Worm (Caenorhabditis elegans) whole organism, L4 larva: ENCODE data around the gene T25E12.16.

Source experiments
- F49E8.2 ChIP-seq: sonication (generic microtip); optimal IDR thresholded peaks from 2 replicates; lab custom pipeline; 2016; ENCODE audit warnings: missing compliant biosample characterization, mild to moderate bottlenecking, missing genetic modification characterization, borderline replicate concordance
- Y75B8A.6 ChIP-seq: fragments of 200-800 bp; sonication (Bioruptor generic); IDR thresholded peaks from 2 replicates; pipeline ENCODE4 v1.3.6; 2022; ENCODE audit warnings: missing genetic modification reagents, missing genetic modification characterization, missing compliant biosample characterization
- ZK337.2 ChIP-seq: fragments of 200-800 bp; sonication (Bioruptor generic); IDR thresholded peaks from 2 replicates; pipeline ENCODE4 v1.3.6; 2022; ENCODE audit warnings: missing genetic modification reagents, missing genetic modification characterization, missing compliant biosample characterization
- aha-1 ChIP-seq: fragments of 150-350 bp; peaks from one replicate; lab custom pipeline; 2014; ENCODE audit warnings: missing biosample characterization, missing genetic modification characterization
- ama-1 ChIP-seq: fragments of 150-350 bp; optimal IDR thresholded peaks from 2 replicates; lab custom pipeline; 2014; ENCODE audit warnings: inconsistent platforms, mixed read lengths
- attf-4 ChIP-seq: sonication (generic microtip); optimal IDR thresholded peaks from 3 replicates; lab custom pipeline; 2017; ENCODE audit warnings: missing biosample characterization, missing genetic modification characterization
- ceh-20 ChIP-seq: fragments of 200-800 bp; sonication (Bioruptor generic); IDR thresholded peaks from 2 replicates; pipeline ENCODE4 v1.3.6; 2022; ENCODE audit warnings: missing genetic modification reagents, missing genetic modification characterization, missing compliant biosample characterization
- ceh-28 ChIP-seq: fragments of 150-350 bp; optimal IDR thresholded peaks from 2 replicates; lab custom pipeline; 2014; ENCODE audit warnings: missing biosample characterization, missing genetic modification reagents, missing genetic modification characterization
- ces-1 ChIP-seq: fragments of 150-350 bp; sonication (generic microtip); optimal IDR thresholded peaks from 4 replicates; lab custom pipeline; 2014; ENCODE audit warnings: missing biosample characterization, missing genetic modification reagents, missing genetic modification characterization
- daf-12 ChIP-seq: fragments of 150-350 bp; optimal IDR thresholded peaks from 2 replicates; lab custom pipeline; 2014; ENCODE audit warnings: missing biosample characterization, missing genetic modification reagents, missing genetic modification characterization
- dmd-8 ChIP-seq: fragments of 200-800 bp; sonication (Bioruptor generic); IDR thresholded peaks from 2 replicates; pipeline ENCODE4 v1.3.6; 2022; ENCODE audit warnings: missing genetic modification characterization, missing compliant biosample characterization
- dpl-1 ChIP-seq: fragments of 150-350 bp; optimal IDR thresholded peaks from 2 replicates; lab custom pipeline; 2014; ENCODE audit warnings: missing biosample characterization, missing genetic modification reagents, missing genetic modification characterization
- fkh-10 ChIP-seq: fragments of 150-350 bp; optimal IDR thresholded peaks from 2 replicates; lab custom pipeline; 2014; ENCODE audit warnings: missing biosample characterization, missing genetic modification reagents, missing genetic modification characterization
- fos-1 ChIP-seq: fragments of 150-350 bp; optimal IDR thresholded peaks from 2 replicates; lab custom pipeline; 2014; ENCODE audit warnings: missing biosample characterization, missing genetic modification characterization
- gei-8 ChIP-seq: fragments of 200-800 bp; sonication (Bioruptor generic); optimal IDR thresholded peaks from 2 replicates; lab custom pipeline; 2018; ENCODE audit warnings: mild to moderate bottlenecking, missing genetic modification characterization, missing compliant biosample characterization
- hlh-11 ChIP-seq: fragments of 200-800 bp; sonication (Bioruptor generic); optimal IDR thresholded peaks from 2 replicates; lab custom pipeline; 2018; ENCODE audit warnings: mild to moderate bottlenecking, missing genetic modification characterization, missing compliant biosample characterization
- hlh-30 ChIP-seq: sonication (generic microtip); optimal IDR thresholded peaks from 2 replicates; lab custom pipeline; 2017; ENCODE audit warnings: antibody characterized with exemption, mild to moderate bottlenecking, missing genetic modification characterization, missing compliant biosample characterization; ENCODE audit not compliant: insufficient read depth
- lin-29 ChIP-seq: fragments of 200-800 bp; sonication (Bioruptor generic); IDR thresholded peaks from 2 replicates; pipeline ENCODE4 v1.3.6; 2022; ENCODE audit warnings: missing genetic modification reagents, missing genetic modification characterization, missing compliant biosample characterization
- mdl-1 ChIP-seq, 2 experiments: fragments of 150-350 bp in 1 of 2; sonication (generic microtip) in 1 of 2; optimal IDR thresholded peaks; 2 replicates each; lab custom pipeline; 2014 to 2017; ENCODE audit warnings: missing biosample characterization in 2 of 2, missing genetic modification characterization in 2 of 2
- mdt-29 ChIP-seq: fragments of 200-800 bp; sonication (Bioruptor generic); IDR thresholded peaks from 2 replicates; pipeline ENCODE4 v1.3.6; 2022; ENCODE audit warnings: missing genetic modification reagents, missing genetic modification characterization, missing compliant biosample characterization
- mxl-3 ChIP-seq: fragments of 200-800 bp; sonication (Bioruptor generic); optimal IDR thresholded peaks from 2 replicates; lab custom pipeline; 2018; ENCODE audit warnings: mild to moderate bottlenecking, missing genetic modification characterization, missing compliant biosample characterization
- nhr-237 ChIP-seq: sonication (generic microtip); optimal IDR thresholded peaks from 2 replicates; lab custom pipeline; 2017; ENCODE audit warnings: missing biosample characterization, missing genetic modification characterization
- nhr-28 ChIP-seq: fragments of 150-350 bp; optimal IDR thresholded peaks from 2 replicates; lab custom pipeline; 2014; ENCODE audit warnings: missing biosample characterization, missing genetic modification characterization
- nhr-6 ChIP-seq: fragments of 150-350 bp; optimal IDR thresholded peaks from 2 replicates; lab custom pipeline; 2014; ENCODE audit warnings: missing biosample characterization, missing genetic modification characterization
- php-3 ChIP-seq: fragments of 200-800 bp; sonication (Bioruptor generic); IDR thresholded peaks from 2 replicates; pipeline ENCODE4 v1.3.6; 2022; ENCODE audit warnings: missing genetic modification reagents, missing genetic modification characterization, missing compliant biosample characterization
- pqm-1 ChIP-seq: sonication (generic microtip); optimal IDR thresholded peaks from 2 replicates; lab custom pipeline; 2017; ENCODE audit warnings: missing biosample characterization, missing genetic modification characterization
- saeg-2 ChIP-seq: fragments of 200-800 bp; sonication (Bioruptor generic); IDR thresholded peaks from 2 replicates; pipeline ENCODE4 v1.3.6; 2022; ENCODE audit warnings: missing genetic modification reagents, missing genetic modification characterization, missing compliant biosample characterization
- spr-1 ChIP-seq: sonication (generic microtip); optimal IDR thresholded peaks from 2 replicates; lab custom pipeline; 2016; ENCODE audit warnings: mild to moderate bottlenecking, missing genetic modification characterization, missing compliant biosample characterization
- spr-3 ChIP-seq: fragments of 200-800 bp; sonication (Bioruptor generic); optimal IDR thresholded peaks from 2 replicates; lab custom pipeline; 2018; ENCODE audit warnings: mild to moderate bottlenecking, missing genetic modification characterization, missing compliant biosample characterization
- unc-62 ChIP-seq, 3 experiments: fragments of 150-350 bp in 1 of 3; sonication (generic microtip); optimal IDR thresholded peaks in 2 of 3; peaks in 1 of 3; 1 replicate in 1 of 3; 2 replicates in 2 of 3; lab custom pipeline; 2014 to 2017; ENCODE audit warnings: missing biosample characterization in 3 of 3, missing genetic modification characterization in 3 of 3, missing genetic modification reagents in 3 of 3, missing genotype in 1 of 3
- zag-1 ChIP-seq: fragments of 150-350 bp; optimal IDR thresholded peaks from 2 replicates; lab custom pipeline; 2014; ENCODE audit warnings: missing biosample characterization, missing genetic modification characterization
- ztf-7 ChIP-seq: fragments of 150-350 bp; optimal IDR thresholded peaks from 2 replicates; lab custom pipeline; 2014; ENCODE audit warnings: missing biosample characterization, missing genetic modification characterization

The T25E12.16 gene

DNA sequence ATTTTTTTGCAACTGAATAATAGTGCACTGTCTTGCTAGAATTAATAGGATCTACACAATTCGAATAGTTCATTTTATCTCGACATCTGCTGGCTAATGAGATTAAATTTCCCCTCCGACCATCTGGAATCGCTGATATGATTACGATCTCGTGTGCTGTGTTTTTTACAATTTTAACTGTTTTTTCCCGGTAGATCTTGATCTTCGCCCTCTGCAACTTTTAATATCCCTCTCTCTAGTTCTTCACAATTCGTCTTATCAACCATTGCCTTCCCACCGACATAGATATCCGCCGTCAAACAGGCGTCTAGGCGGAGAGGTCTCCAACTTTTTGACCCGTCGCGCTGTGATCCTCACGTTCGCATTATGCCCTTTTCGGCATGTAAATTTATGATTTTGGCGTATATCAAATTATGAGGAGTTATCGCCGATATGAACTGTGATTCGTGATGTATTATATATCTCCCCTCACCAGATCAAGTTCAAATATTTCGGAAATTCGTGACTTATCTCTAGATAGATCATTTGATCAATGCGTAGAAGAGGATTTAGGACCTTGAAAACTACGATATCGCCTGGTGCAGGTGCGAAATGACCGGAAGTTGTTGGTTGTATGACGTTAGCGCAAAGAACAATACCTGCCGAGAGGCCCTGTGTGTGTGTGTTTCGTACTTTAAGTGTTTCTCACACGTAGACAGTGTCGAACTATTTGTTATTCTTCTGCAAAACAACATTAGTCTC, 45.1 kb upstream of the T25E12.16 start:
- no peak for TF ChIP-seq attf-4 (tag; lab: Kevin White, UChicago)
- peak; percentile 8 for TF ChIP-seq hlh-30

DNA sequence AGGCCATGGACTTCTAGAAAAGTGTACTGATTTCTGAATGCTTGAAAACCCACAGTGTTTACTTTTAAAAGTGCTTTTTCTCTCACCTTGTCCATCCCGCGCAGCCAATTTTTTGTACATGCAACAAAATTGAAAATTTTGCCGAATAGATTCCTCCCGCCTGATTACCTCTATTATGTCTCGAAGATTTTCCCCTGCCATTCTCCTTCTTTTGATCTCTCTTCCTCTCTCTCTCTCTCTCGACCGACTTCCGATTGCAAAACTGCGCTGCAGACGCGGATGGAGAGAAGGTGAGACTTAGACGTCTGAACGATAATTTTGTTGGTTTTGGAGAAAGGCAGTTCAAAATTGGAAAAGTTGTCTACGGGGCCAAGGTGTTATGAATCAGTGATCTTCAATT, 40.8 kb upstream of the T25E12.16 start:
- no peak for TF ChIP-seq spr-1 (tag; lab: Kevin White, UChicago)
- no peak for TF ChIP-seq dmd-8 (GFP tag; lab: Robert Waterston, UW)
- TF ChIP-seq zag-1: no peak

DNA sequence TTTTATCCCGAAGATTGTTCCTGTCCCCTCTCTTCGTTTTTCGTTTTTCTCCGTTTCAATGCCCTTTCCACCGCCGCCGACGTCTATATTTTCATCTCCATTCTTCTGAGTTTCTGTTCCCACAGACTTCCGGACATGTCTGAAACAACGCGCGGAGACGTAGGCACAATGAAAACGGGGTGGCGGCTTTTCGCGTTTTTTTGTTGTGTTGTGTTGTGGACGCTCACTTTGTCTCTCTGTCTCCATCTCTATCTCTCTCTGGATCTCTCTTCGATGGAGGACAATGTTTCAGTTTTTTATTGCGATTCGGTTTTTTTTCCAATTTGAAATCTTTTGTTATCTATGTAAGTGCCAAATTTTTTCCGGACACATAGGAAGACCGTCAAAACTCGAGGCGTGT, 26.4 kb upstream of the T25E12.16 start:
- peak; percentile 6 for TF ChIP-seq aha-1
- TF ChIP-seq daf-12 (tag; lab: Kevin White, UChicago): no peak

DNA sequence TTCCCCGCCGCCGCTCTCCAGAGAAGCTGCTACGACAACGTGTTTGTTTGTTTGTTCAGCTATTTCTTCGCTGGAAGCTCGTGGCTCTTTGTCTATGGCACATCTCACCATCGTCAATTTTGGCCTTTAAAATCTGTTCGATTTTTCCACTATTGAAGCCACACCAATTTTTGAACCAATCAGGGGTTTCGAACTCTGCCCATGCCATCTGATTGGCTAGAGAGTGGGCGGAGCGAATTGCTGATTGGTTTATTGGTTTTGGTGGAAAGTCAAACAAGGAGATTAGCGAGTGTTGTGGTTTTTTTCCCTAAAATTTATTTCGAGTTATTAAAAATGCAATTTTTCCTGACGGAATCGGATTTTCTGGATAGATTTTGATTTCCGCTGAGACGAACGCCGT, 22.6 kb upstream of the T25E12.16 start:
- TF ChIP-seq gei-8 (no peak), dpl-1 (GFP tag; lab: Kevin White, UChicago) (no peak), F49E8.2 (tag; lab: Kevin White, UChicago) (no peak), mxl-3 (no peak), saeg-2 (GFP tag; lab: Robert Waterston, UW) (no peak), hlh-11 (tag; lab: Kevin White, UChicago) (no peak), spr-3 (GFP tag; lab: Kevin White, UChicago) (no peak), fos-1 (tag; lab: Kevin White, UChicago) (no peak)

DNA sequence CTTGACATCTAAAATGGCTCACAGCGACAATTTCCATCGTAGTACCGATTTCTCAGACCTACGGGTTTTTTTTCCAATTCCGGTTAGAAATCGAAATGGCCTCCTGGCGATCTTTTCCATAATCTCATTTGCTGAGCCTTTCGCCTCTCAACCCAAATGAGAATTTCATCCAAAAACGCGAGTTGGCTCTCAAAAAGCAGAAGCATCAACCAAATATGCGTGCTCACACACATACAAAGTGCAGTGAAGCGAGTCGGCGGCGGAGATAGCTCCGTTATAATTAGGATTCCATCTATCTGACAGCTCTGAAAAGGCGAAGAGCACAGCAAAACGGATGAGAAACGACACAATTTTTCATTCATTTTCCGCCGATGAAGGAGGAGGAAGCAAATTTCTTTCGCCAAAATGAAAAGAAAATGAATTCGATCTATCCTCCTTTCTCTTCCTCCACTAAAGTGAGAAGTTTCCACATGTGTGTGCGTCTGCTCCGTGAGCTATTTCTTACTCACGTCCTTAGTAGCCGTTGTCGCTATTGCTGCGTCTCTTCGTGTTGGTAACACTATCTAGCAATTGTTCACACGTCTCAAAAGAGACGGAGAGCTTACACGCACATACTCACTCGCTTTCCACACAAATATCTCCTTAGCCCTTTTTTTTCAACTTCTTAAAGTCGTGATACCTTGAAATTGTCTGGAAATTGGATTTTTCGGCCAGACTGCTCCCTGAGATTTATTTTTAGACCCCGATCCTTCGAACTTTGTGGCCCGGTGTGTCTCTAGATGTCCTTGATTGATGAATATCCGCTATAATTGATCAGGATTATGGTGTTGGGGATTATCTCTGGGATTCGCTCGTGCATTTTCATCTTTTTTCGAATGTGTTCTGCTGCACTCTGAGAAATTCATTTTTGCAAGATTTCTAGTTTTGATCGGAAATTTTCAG, 18.8 kb upstream of the T25E12.16 start:
- no peak for TF ChIP-seq php-3 (GFP tag; lab: Robert Waterston, UW)
- no peak for TF ChIP-seq ceh-20 (GFP tag; lab: Robert Waterston, UW)
- no peak for TF ChIP-seq mdt-29 (GFP tag; lab: Robert Waterston, UW)
- TF ChIP-seq ceh-28 (tag; lab: Kevin White, UChicago): no peak
- TF ChIP-seq unc-62 (GFP tag; optimal IDR thresholded peaks at IDR 0.05 in 1 of 2; lab: Kevin White, UChicago): peak in 1 of 2 experiments; percentile 97
- TF ChIP-seq unc-62 (tag; optimal IDR thresholded peaks at IDR 0.05; lab: Kevin White, UChicago): no peak
- TF ChIP-seq nhr-28 (tag; lab: Kevin White, UChicago): no peak
- peak; percentile 41 for TF ChIP-seq fkh-10 (GFP tag; lab: Kevin White, UChicago)
- no peak for TF ChIP-seq ztf-7 (tag; lab: Kevin White, UChicago)
- TF ChIP-seq ZK337.2 (GFP tag; lab: Robert Waterston, UW): no peak
- TF ChIP-seq mdl-1 (tag; optimal IDR thresholded peaks at IDR 0.05; lab: Kevin White, UChicago): no peak
- TF ChIP-seq Y75B8A.6: no peak
- no peak for TF ChIP-seq pqm-1 (tag; lab: Kevin White, UChicago)
- peak; percentile 52 for TF ChIP-seq aha-1
- TF ChIP-seq nhr-6: no peak
- no peak for TF ChIP-seq nhr-237 (tag; lab: Kevin White, UChicago)
- TF ChIP-seq ama-1 (lab: Kevin White, UChicago): no peak
- no peak for TF ChIP-seq lin-29 (GFP tag; lab: Robert Waterston, UW)
- no peak for TF ChIP-seq ces-1 (GFP tag; lab: Kevin White, UChicago)
